Worm (Caenorhabditis elegans): Measurements from ENCODE around the gene F56A8.8.

- no peak for TF ChIP-seq W03F9.2 (tag; optimal IDR thresholded peaks at IDR 0.05)
- no peak for TF ChIP-seq him-1 (tag; optimal IDR thresholded peaks at IDR 0.05)
Observed at ce11 chrIII:13305537-13305936, 20.0 kb downstream of the F56A8.8 start.

All from whole organism, L4/young adult.